Worm (Caenorhabditis elegans) whole organism, L3 larva: ENCODE results near the gene mec-4.
A peak's percentile ranks its signal among the peaks of the same experiment; 100 is the strongest.

ENCODE experiments used
- ZK546.5 ChIP-seq: sonication (generic microtip); optimal IDR thresholded peaks from 2 replicates; lab custom pipeline; 2017; ENCODE audit warnings: missing biosample characterization, missing genetic modification characterization
- aly-2 ChIP-seq: fragments of 150-350 bp; optimal IDR thresholded peaks from 2 replicates; lab custom pipeline; 2014; ENCODE audit warnings: missing biosample characterization, missing genetic modification characterization
- ama-1 ChIP-seq: fragments of 150-350 bp; optimal IDR thresholded peaks from 2 replicates; lab custom pipeline; 2018
- ceh-28 ChIP-seq: fragments of 150-350 bp; optimal IDR thresholded peaks from 2 replicates; lab custom pipeline; 2014; ENCODE audit warnings: missing biosample characterization, missing genetic modification reagents, missing genetic modification characterization
- ceh-82 ChIP-seq: fragments of 150-350 bp; optimal IDR thresholded peaks from 2 replicates; lab custom pipeline; 2014; ENCODE audit warnings: missing biosample characterization, missing genetic modification characterization
- ceh-9 ChIP-seq: sonication (generic microtip); optimal IDR thresholded peaks from 2 replicates; lab custom pipeline; 2018; ENCODE audit warnings: missing biosample characterization, missing genetic modification characterization
- elt-1 ChIP-seq: fragments of 150-350 bp; optimal IDR thresholded peaks from 2 replicates; lab custom pipeline; 2014; ENCODE audit warnings: missing biosample characterization, missing genetic modification characterization
- elt-2 ChIP-seq: sonication (generic microtip); optimal IDR thresholded peaks from 2 replicates; lab custom pipeline; 2016; ENCODE audit warnings: missing genetic modification reagents, mild to moderate bottlenecking, missing genetic modification characterization, missing compliant biosample characterization
- elt-3 ChIP-seq, 3 experiments: fragments of 150-350 bp in 1 of 3; sonication (generic microtip) in 2 of 3; optimal IDR thresholded peaks; 2 replicates in 2 of 3; 4 replicates in 1 of 3; lab custom pipeline; 2014 to 2017; ENCODE audit warnings: missing biosample characterization in 3 of 3, missing genetic modification characterization in 3 of 3
- eor-1 ChIP-seq, 2 experiments: fragments of 150-350 bp; optimal IDR thresholded peaks; 2 replicates each; lab custom pipeline; 2014 to 2018; ENCODE audit warnings: missing biosample characterization in 2 of 2, missing genetic modification characterization in 2 of 2
- fkh-10 ChIP-seq: sonication (generic microtip); optimal IDR thresholded peaks from 2 replicates; lab custom pipeline; 2017; ENCODE audit warnings: missing biosample characterization, missing genetic modification reagents, missing genetic modification characterization
- fkh-2 ChIP-seq: fragments of 150-350 bp; optimal IDR thresholded peaks from 2 replicates; lab custom pipeline; 2014; ENCODE audit warnings: missing biosample characterization, missing genetic modification reagents, missing genetic modification characterization
- fos-1 ChIP-seq: fragments of 150-350 bp; optimal IDR thresholded peaks from 2 replicates; lab custom pipeline; 2014; ENCODE audit warnings: missing biosample characterization, missing genetic modification characterization
- hmg-11 ChIP-seq: sonication (generic microtip); optimal IDR thresholded peaks from 2 replicates; lab custom pipeline; 2016; ENCODE audit warnings: missing genetic modification characterization, missing compliant biosample characterization
- jun-1 ChIP-seq: fragments of 150-350 bp; optimal IDR thresholded peaks from 2 replicates; lab custom pipeline; 2014; ENCODE audit warnings: missing biosample characterization, missing genetic modification reagents, missing genetic modification characterization
- mdl-1 ChIP-seq: fragments of 150-350 bp; optimal IDR thresholded peaks from 2 replicates; lab custom pipeline; 2014; ENCODE audit warnings: missing biosample characterization, missing genetic modification characterization
- nfya-1 ChIP-seq: sonication (generic microtip); optimal IDR thresholded peaks from 2 replicates; lab custom pipeline; 2017; ENCODE audit warnings: missing genetic modification characterization, mild to moderate bottlenecking, missing compliant biosample characterization, antibody characterized with exemption, moderate library complexity; ENCODE audit not compliant: insufficient read depth
- nhr-23 ChIP-seq: fragments of 150-350 bp; optimal IDR thresholded peaks from 2 replicates; lab custom pipeline; 2014; ENCODE audit warnings: missing biosample characterization, missing genetic modification reagents, missing genetic modification characterization
- nhr-237 ChIP-seq: fragments of 150-350 bp; optimal IDR thresholded peaks from 2 replicates; lab custom pipeline; 2014; ENCODE audit warnings: missing biosample characterization, missing genetic modification characterization
- nhr-25 ChIP-seq: sonication (generic microtip); optimal IDR thresholded peaks from 2 replicates; lab custom pipeline; 2017; ENCODE audit warnings: missing biosample characterization, missing genetic modification characterization
- nhr-28 ChIP-seq: fragments of 150-350 bp; optimal IDR thresholded peaks from 2 replicates; lab custom pipeline; 2014; ENCODE audit warnings: missing biosample characterization, missing genetic modification characterization
- nhr-43 ChIP-seq: sonication (generic microtip); optimal IDR thresholded peaks from 2 replicates; lab custom pipeline; 2016; ENCODE audit warnings: mild to moderate bottlenecking, missing genetic modification characterization, missing compliant biosample characterization; ENCODE audit not compliant: poor library complexity, severe bottlenecking
- nhr-76 ChIP-seq: fragments of 150-350 bp; sonication (generic microtip); optimal IDR thresholded peaks from 5 replicates; lab custom pipeline; 2014; ENCODE audit warnings: missing biosample characterization, missing genetic modification characterization
- nhr-77 ChIP-seq: fragments of 150-350 bp; optimal IDR thresholded peaks from 2 replicates; lab custom pipeline; 2014; ENCODE audit warnings: missing biosample characterization, missing genetic modification characterization
- pha-4 ChIP-seq: fragments of 150-350 bp; optimal IDR thresholded peaks from 2 replicates; lab custom pipeline; 2014; ENCODE audit warnings: missing biosample characterization, missing genetic modification reagents, missing genetic modification characterization
- pqm-1 ChIP-seq: fragments of 150-350 bp; optimal IDR thresholded peaks from 2 replicates; lab custom pipeline; 2017; ENCODE audit warnings: missing biosample characterization, missing genetic modification characterization, inconsistent platforms
- sea-2 ChIP-seq: fragments of 150-350 bp; sonication (generic microtip); optimal IDR thresholded peaks from 4 replicates; lab custom pipeline; 2014; ENCODE audit warnings: missing biosample characterization, missing genetic modification reagents, missing genetic modification characterization
- skn-1 ChIP-seq: fragments of 150-350 bp; optimal IDR thresholded peaks from 2 replicates; lab custom pipeline; 2014; ENCODE audit warnings: missing biosample characterization, missing genetic modification characterization
- snpc-4 ChIP-seq: fragments of 150-350 bp; optimal IDR thresholded peaks from 2 replicates; lab custom pipeline; 2014; ENCODE audit warnings: missing biosample characterization, missing genetic modification characterization
- tbx-2 ChIP-seq: sonication (generic microtip); optimal IDR thresholded peaks from 2 replicates; lab custom pipeline; 2016; ENCODE audit warnings: mild to moderate bottlenecking, missing genetic modification characterization, missing compliant biosample characterization
- unc-62 ChIP-seq: fragments of 150-350 bp; sonication (generic microtip); optimal IDR thresholded peaks from 4 replicates; lab custom pipeline; 2014; ENCODE audit warnings: missing biosample characterization, missing genetic modification reagents, missing genetic modification characterization
- zag-1 ChIP-seq: fragments of 150-350 bp; optimal IDR thresholded peaks from 2 replicates; lab custom pipeline; 2014; ENCODE audit warnings: missing biosample characterization, missing genetic modification characterization

Gene mec-4

ce11 chrX:16825358-16825757 is 18.4 kb upstream of the mec-4 start, which contains the start of gene sto-5:
sto-5 (minus strand) TSS chrX:16825458.
- TF ChIP-seq ama-1 (lab: Kevin White, UChicago) (no peak), elt-1 (tag; lab: Kevin White, UChicago) (no peak), nhr-237 (tag; lab: Kevin White, UChicago) (no peak), fos-1 (tag; lab: Kevin White, UChicago) (no peak), mdl-1 (tag; lab: Kevin White, UChicago) (no peak), eor-1 (tag; optimal IDR thresholded peaks at IDR 0.05; lab: Kevin White, UChicago) (no peak), nhr-77 (tag; lab: Kevin White, UChicago) (no peak)

ce11 chrX:16821533-16821932 is 14.6 kb upstream of the mec-4 start:
- TF ChIP-seq fkh-2 (tag; lab: Kevin White, UChicago) = no peak
- TF ChIP-seq fkh-10 (GFP tag; lab: Kevin White, UChicago) = no peak
- TF ChIP-seq skn-1 = no peak
- TF ChIP-seq aly-2 = no peak
- no peak for TF ChIP-seq ceh-82 (tag; lab: Kevin White, UChicago)
- TF ChIP-seq tbx-2 = no peak
- no peak for TF ChIP-seq nhr-237 (tag; lab: Kevin White, UChicago)
- no peak for TF ChIP-seq snpc-4 (tag; lab: Kevin White, UChicago)
- no peak for TF ChIP-seq nhr-25 (tag; lab: Kevin White, UChicago)
- no peak for TF ChIP-seq ZK546.5 (tag; lab: Kevin White, UChicago)
- TF ChIP-seq nhr-76 = no peak
- TF ChIP-seq fos-1 (tag; lab: Kevin White, UChicago) = no peak
- no peak for TF ChIP-seq ceh-9 (tag; lab: Kevin White, UChicago)
- no peak for TF ChIP-seq nhr-28 (tag; lab: Kevin White, UChicago)
- no peak for TF ChIP-seq nhr-23 (tag; lab: Kevin White, UChicago)
- no peak for TF ChIP-seq eor-1 (tag; optimal IDR thresholded peaks at IDR 0.05; lab: Kevin White, UChicago)

ce11 chrX:16818271-16818670 is 11.4 kb upstream of the mec-4 start:
- TF ChIP-seq elt-1 (tag; lab: Kevin White, UChicago) (no peak), zag-1 (tag; lab: Kevin White, UChicago) (no peak), nhr-43 (tag; lab: Kevin White, UChicago) (no peak), nhr-25 (tag; lab: Kevin White, UChicago) (no peak), nhr-237 (tag; lab: Kevin White, UChicago) (no peak), pqm-1 (tag; lab: Kevin White, UChicago) (no peak), fkh-10 (GFP tag; lab: Kevin White, UChicago) (peak; percentile 40), nfya-1 (no peak)
- TF ChIP-seq, all 47 proteins: peak for 1

ce11 chrX:16816854-16817253 is 9.9 kb upstream of the mec-4 start:
- TF ChIP-seq hmg-11 (tag; lab: Kevin White, UChicago) (no peak), fkh-10 (GFP tag; lab: Kevin White, UChicago) (peak; percentile 75), sea-2 (GFP tag; lab: Kevin White, UChicago) (no peak)

ce11 chrX:16815508-16815907 is 8.6 kb upstream of the mec-4 start:
- TF ChIP-seq nhr-25 (tag; lab: Kevin White, UChicago) (no peak), nhr-23 (tag; lab: Kevin White, UChicago) (no peak), tbx-2 (no peak), pha-4 (tag; lab: Kevin White, UChicago) (peak; percentile 7)

ce11 chrX:16814913-16815312 is 8.0 kb upstream of the mec-4 start:
- TF ChIP-seq elt-2 (tag; lab: Kevin White, UChicago) (peak; percentile 16), pqm-1 (tag; lab: Kevin White, UChicago) (peak; percentile 38), unc-62 (no peak), fkh-2 (tag; lab: Kevin White, UChicago) (no peak), jun-1 (no peak), ZK546.5 (tag; lab: Kevin White, UChicago) (no peak), zag-1 (tag; lab: Kevin White, UChicago) (no peak), elt-3 (tag; optimal IDR thresholded peaks at IDR 0.05; lab: Kevin White, UChicago) (no peak), nhr-28 (tag; lab: Kevin White, UChicago) (no peak), ceh-28 (no peak)
- TF ChIP-seq, all 47 proteins: peak for 2
